Worm (Caenorhabditis elegans) whole organism, L3 larva: ENCODE data around the gene srx-13.

Source experiments
- ZK546.5 ChIP-seq: sonication (generic microtip); optimal IDR thresholded peaks from 2 replicates; lab custom pipeline; 2017; ENCODE audit warnings: missing biosample characterization, missing genetic modification characterization
- aly-2 ChIP-seq: fragments of 150-350 bp; optimal IDR thresholded peaks from 2 replicates; lab custom pipeline; 2014; ENCODE audit warnings: missing biosample characterization, missing genetic modification characterization
- ama-1 ChIP-seq: fragments of 150-350 bp; optimal IDR thresholded peaks from 2 replicates; lab custom pipeline; 2018
- ceh-16 ChIP-seq: sonication (generic microtip); optimal IDR thresholded peaks from 2 replicates; lab custom pipeline; 2017; ENCODE audit warnings: missing biosample characterization, missing genetic modification characterization
- ceh-82 ChIP-seq: fragments of 150-350 bp; optimal IDR thresholded peaks from 2 replicates; lab custom pipeline; 2014; ENCODE audit warnings: missing biosample characterization, missing genetic modification characterization
- daf-12 ChIP-seq: fragments of 150-350 bp; optimal IDR thresholded peaks from 2 replicates; lab custom pipeline; 2014; ENCODE audit warnings: missing biosample characterization, missing genetic modification reagents, missing genetic modification characterization
- egl-27 ChIP-seq: sonication (generic microtip); optimal IDR thresholded peaks from 4 replicates; lab custom pipeline; 2017; ENCODE audit warnings: missing biosample characterization, missing genetic modification reagents, missing genetic modification characterization
- egl-5 ChIP-seq: fragments of 150-350 bp; optimal IDR thresholded peaks from 2 replicates; lab custom pipeline; 2017; ENCODE audit warnings: missing biosample characterization, missing genetic modification reagents, missing genetic modification characterization, inconsistent platforms
- elt-2 ChIP-seq: sonication (generic microtip); optimal IDR thresholded peaks from 2 replicates; lab custom pipeline; 2016; ENCODE audit warnings: missing genetic modification reagents, mild to moderate bottlenecking, missing genetic modification characterization, missing compliant biosample characterization
- fkh-10 ChIP-seq: sonication (generic microtip); optimal IDR thresholded peaks from 2 replicates; lab custom pipeline; 2017; ENCODE audit warnings: missing biosample characterization, missing genetic modification reagents, missing genetic modification characterization
- fkh-2 ChIP-seq: fragments of 150-350 bp; optimal IDR thresholded peaks from 2 replicates; lab custom pipeline; 2014; ENCODE audit warnings: missing biosample characterization, missing genetic modification reagents, missing genetic modification characterization
- fos-1 ChIP-seq: fragments of 150-350 bp; optimal IDR thresholded peaks from 2 replicates; lab custom pipeline; 2014; ENCODE audit warnings: missing biosample characterization, missing genetic modification characterization
- jun-1 ChIP-seq: fragments of 150-350 bp; optimal IDR thresholded peaks from 2 replicates; lab custom pipeline; 2014; ENCODE audit warnings: missing biosample characterization, missing genetic modification reagents, missing genetic modification characterization
- lin-15B ChIP-seq: fragments of 150-350 bp; optimal IDR thresholded peaks from 2 replicates; lab custom pipeline; 2014; ENCODE audit warnings: missing biosample characterization, missing genetic modification characterization
- lin-39 ChIP-seq: fragments of 150-350 bp; optimal IDR thresholded peaks from 2 replicates; lab custom pipeline; 2018; ENCODE audit warnings: missing biosample characterization, missing genetic modification reagents, missing genetic modification characterization
- mdl-1 ChIP-seq: fragments of 150-350 bp; optimal IDR thresholded peaks from 2 replicates; lab custom pipeline; 2014; ENCODE audit warnings: missing biosample characterization, missing genetic modification characterization
- mml-1 ChIP-seq: fragments of 150-350 bp; sonication (generic microtip); optimal IDR thresholded peaks from 3 replicates; lab custom pipeline; 2014; ENCODE audit warnings: missing biosample characterization, missing genetic modification characterization
- nhr-11 ChIP-seq: fragments of 150-350 bp; optimal IDR thresholded peaks from 2 replicates; lab custom pipeline; 2014; ENCODE audit warnings: missing biosample characterization, missing genetic modification characterization
- nhr-12 ChIP-seq: fragments of 150-350 bp; optimal IDR thresholded peaks from 2 replicates; lab custom pipeline; 2014; ENCODE audit warnings: missing biosample characterization, missing genetic modification characterization
- nhr-23 ChIP-seq: fragments of 150-350 bp; optimal IDR thresholded peaks from 2 replicates; lab custom pipeline; 2014; ENCODE audit warnings: missing biosample characterization, missing genetic modification reagents, missing genetic modification characterization
- nhr-237 ChIP-seq: fragments of 150-350 bp; optimal IDR thresholded peaks from 2 replicates; lab custom pipeline; 2014; ENCODE audit warnings: missing biosample characterization, missing genetic modification characterization
- nhr-28 ChIP-seq: fragments of 150-350 bp; optimal IDR thresholded peaks from 2 replicates; lab custom pipeline; 2014; ENCODE audit warnings: missing biosample characterization, missing genetic modification characterization
- nhr-43 ChIP-seq: sonication (generic microtip); optimal IDR thresholded peaks from 2 replicates; lab custom pipeline; 2016; ENCODE audit warnings: mild to moderate bottlenecking, missing genetic modification characterization, missing compliant biosample characterization; ENCODE audit not compliant: poor library complexity, severe bottlenecking
- nhr-67 ChIP-seq: fragments of 150-350 bp; optimal IDR thresholded peaks from 2 replicates; lab custom pipeline; 2014; ENCODE audit warnings: missing biosample characterization, missing genetic modification characterization
- nhr-76 ChIP-seq: fragments of 150-350 bp; sonication (generic microtip); optimal IDR thresholded peaks from 5 replicates; lab custom pipeline; 2014; ENCODE audit warnings: missing biosample characterization, missing genetic modification characterization
- nhr-77 ChIP-seq: fragments of 150-350 bp; optimal IDR thresholded peaks from 2 replicates; lab custom pipeline; 2014; ENCODE audit warnings: missing biosample characterization, missing genetic modification characterization
- pha-4 ChIP-seq: fragments of 150-350 bp; optimal IDR thresholded peaks from 2 replicates; lab custom pipeline; 2014; ENCODE audit warnings: missing biosample characterization, missing genetic modification reagents, missing genetic modification characterization
- pqm-1 ChIP-seq: fragments of 150-350 bp; optimal IDR thresholded peaks from 2 replicates; lab custom pipeline; 2017; ENCODE audit warnings: missing biosample characterization, missing genetic modification characterization, inconsistent platforms
- sea-2 ChIP-seq: fragments of 150-350 bp; sonication (generic microtip); optimal IDR thresholded peaks from 4 replicates; lab custom pipeline; 2014; ENCODE audit warnings: missing biosample characterization, missing genetic modification reagents, missing genetic modification characterization
- skn-1 ChIP-seq: fragments of 150-350 bp; optimal IDR thresholded peaks from 2 replicates; lab custom pipeline; 2014; ENCODE audit warnings: missing biosample characterization, missing genetic modification characterization
- tbx-2 ChIP-seq: sonication (generic microtip); optimal IDR thresholded peaks from 2 replicates; lab custom pipeline; 2016; ENCODE audit warnings: mild to moderate bottlenecking, missing genetic modification characterization, missing compliant biosample characterization
- unc-62 ChIP-seq: fragments of 150-350 bp; sonication (generic microtip); optimal IDR thresholded peaks from 4 replicates; lab custom pipeline; 2014; ENCODE audit warnings: missing biosample characterization, missing genetic modification reagents, missing genetic modification characterization
- zag-1 ChIP-seq: fragments of 150-350 bp; optimal IDR thresholded peaks from 2 replicates; lab custom pipeline; 2014; ENCODE audit warnings: missing biosample characterization, missing genetic modification characterization
- ztf-11 ChIP-seq: fragments of 150-350 bp; optimal IDR thresholded peaks from 2 replicates; lab custom pipeline; 2014; ENCODE audit warnings: missing biosample characterization, missing genetic modification characterization
- ztf-4 ChIP-seq: fragments of 150-350 bp; optimal IDR thresholded peaks from 2 replicates; lab custom pipeline; 2014; ENCODE audit warnings: missing biosample characterization, missing genetic modification characterization

The srx-13 gene

ce11 chrIV:1118566-1118965, at the start of gene srx-13:
Gene srx-13, minus strand, starts transcription at chrIV:1118666.
- no peak for TF ChIP-seq lin-39 (tag; lab: Kevin White, UChicago)
- TF ChIP-seq egl-27 (tag; lab: Kevin White, UChicago) = no peak
- TF ChIP-seq ztf-11 (tag; lab: Kevin White, UChicago) = no peak
- no peak for TF ChIP-seq fos-1 (tag; lab: Kevin White, UChicago)
- no peak for TF ChIP-seq nhr-237 (tag; lab: Kevin White, UChicago)
- no peak for TF ChIP-seq mdl-1
- TF ChIP-seq nhr-43 (tag; lab: Kevin White, UChicago) = no peak
- no peak for TF ChIP-seq ama-1 (lab: Kevin White, UChicago)
- TF ChIP-seq aly-2 = no peak
- no peak for TF ChIP-seq nhr-77
- no peak for TF ChIP-seq skn-1 (tag; lab: Kevin White, UChicago)
- TF ChIP-seq nhr-76 (tag; lab: Kevin White, UChicago) = no peak
- no peak for TF ChIP-seq fkh-10 (GFP tag; lab: Kevin White, UChicago)
- no peak for TF ChIP-seq unc-62 (GFP tag; lab: Kevin White, UChicago)
- no peak for TF ChIP-seq ceh-82
- TF ChIP-seq, all 47 proteins: peak for 0

ce11 chrIV:1167352-1167751, 48.9 kb upstream of the srx-13 start:
- TF ChIP-seq nhr-28 (tag; lab: Kevin White, UChicago) (no peak), ama-1 (lab: Kevin White, UChicago) (no peak), tbx-2 (tag; lab: Kevin White, UChicago) (no peak), fkh-2 (tag; lab: Kevin White, UChicago) (no peak), nhr-77 (no peak), nhr-23 (tag; lab: Kevin White, UChicago) (no peak), egl-5 (tag; lab: Kevin White, UChicago) (no peak), ceh-16 (no peak), pqm-1 (tag; lab: Kevin White, UChicago) (no peak), ZK546.5 (tag; lab: Kevin White, UChicago) (no peak)

ce11 chrIV:1163126-1163525, 44.7 kb upstream of the srx-13 start, which contains the start of gene C50A2.7:
Gene C50A2.7, plus strand, starts transcription at chrIV:1163426.
- no peak for TF ChIP-seq nhr-237 (tag; lab: Kevin White, UChicago)
- TF ChIP-seq lin-15B (tag; lab: Kevin White, UChicago) = no peak
- no peak for TF ChIP-seq nhr-77
- TF ChIP-seq fkh-2 (tag; lab: Kevin White, UChicago) = no peak
- no peak for TF ChIP-seq zag-1 (tag; lab: Kevin White, UChicago)
- no peak for TF ChIP-seq nhr-76 (tag; lab: Kevin White, UChicago)
- no peak for TF ChIP-seq elt-2
- no peak for TF ChIP-seq nhr-67 (tag; lab: Kevin White, UChicago)
- no peak for TF ChIP-seq aly-2
- TF ChIP-seq ztf-11 (tag; lab: Kevin White, UChicago) = no peak
- TF ChIP-seq jun-1 (tag; lab: Kevin White, UChicago) = no peak
- no peak for TF ChIP-seq daf-12 (tag; lab: Kevin White, UChicago)
- no peak for TF ChIP-seq sea-2 (GFP tag; lab: Kevin White, UChicago)
- no peak for TF ChIP-seq fkh-10 (GFP tag; lab: Kevin White, UChicago)
- no peak for TF ChIP-seq ceh-16
- TF ChIP-seq fos-1 (tag; lab: Kevin White, UChicago) = no peak
- TF ChIP-seq egl-27 (tag; lab: Kevin White, UChicago) = no peak

- TF ChIP-seq nhr-43 (tag; lab: Kevin White, UChicago) (no peak), ztf-4 (tag; lab: Kevin White, UChicago) (no peak), nhr-77 (no peak)
Measured at ce11 chrIV:1160386-1160785, 41.9 kb upstream of the srx-13 start, which contains the start of gene ets-8. Gene ets-8, minus strand, starts transcription at chrIV:1160486.

- no peak for TF ChIP-seq egl-27 (tag; lab: Kevin White, UChicago)
- no peak for TF ChIP-seq nhr-77
- no peak for TF ChIP-seq nhr-23 (tag; lab: Kevin White, UChicago)
- no peak for TF ChIP-seq ZK546.5 (tag; lab: Kevin White, UChicago)
- no peak for TF ChIP-seq zag-1 (tag; lab: Kevin White, UChicago)
- no peak for TF ChIP-seq lin-39 (tag; lab: Kevin White, UChicago)
- no peak for TF ChIP-seq nhr-11 (tag; lab: Kevin White, UChicago)
- no peak for TF ChIP-seq mdl-1
- no peak for TF ChIP-seq fkh-10 (GFP tag; lab: Kevin White, UChicago)
- TF ChIP-seq elt-2 = no peak
- no peak for TF ChIP-seq fkh-2 (tag; lab: Kevin White, UChicago)
- TF ChIP-seq sea-2 (GFP tag; lab: Kevin White, UChicago) = no peak
- TF ChIP-seq skn-1 (tag; lab: Kevin White, UChicago) = no peak
- no peak for TF ChIP-seq nhr-12 (tag; lab: Kevin White, UChicago)
- TF ChIP-seq mml-1 (tag; lab: Kevin White, UChicago) = no peak
- no peak for TF ChIP-seq pha-4 (tag; lab: Kevin White, UChicago)
Measured at ce11 chrIV:1157928-1158327, 39.5 kb upstream of the srx-13 start, which contains the start of gene C50A2.3. Gene C50A2.3, minus strand, starts transcription at chrIV:1158028.
